Worm (Caenorhabditis elegans): ENCODE measurements around the gene Y38E10A.22.

- TF ChIP-seq ceh-36 (tag; optimal IDR thresholded peaks at IDR 0.05): no peak
- TF ChIP-seq hmbx-1 (tag; optimal IDR thresholded peaks at IDR 0.05): no peak
- TF ChIP-seq aly-1 (tag; optimal IDR thresholded peaks at IDR 0.05): no peak
- TF ChIP-seq hnd-1 (tag; optimal IDR thresholded peaks at IDR 0.05): no peak
- TF ChIP-seq flt-1 (GFP tag; IDR thresholded peaks at IDR 0.05): no peak
- TF ChIP-seq ceh-13 (GFP tag; optimal IDR thresholded peaks at IDR 0.05): no peak
- TF ChIP-seq ama-1 (optimal IDR thresholded peaks at IDR 0.05): no peak
Measured at ce11 chrII:12679635-12680034, 2.0 kb upstream of the Y38E10A.22 start, which contains the start of the genes Y38E10A.33 and cox-10.

All from whole organism, early embryonic.